Worm (Caenorhabditis elegans) whole organism, young adult: ENCODE measurements around the gene F54F7.6.

Source experiments
- F22D6.2 ChIP-seq: sonication (generic microtip); optimal IDR thresholded peaks from 2 replicates; lab custom pipeline; 2016; ENCODE audit warnings: mild to moderate bottlenecking, missing genetic modification characterization, missing compliant biosample characterization
- F33H1.4 ChIP-seq: fragments of 200-800 bp; sonication (Bioruptor generic); IDR thresholded peaks from 2 replicates; pipeline ENCODE4 v1.3.6; 2022; ENCODE audit warnings: missing genetic modification reagents, missing genetic modification characterization, missing compliant biosample characterization
- Y67H2A.10 ChIP-seq: fragments of 200-800 bp; sonication (Bioruptor generic); conservative IDR thresholded peaks from 2 replicates; pipeline ENCODE4 v1.3.6; 2022; ENCODE audit warnings: missing genetic modification reagents, missing genetic modification characterization, missing compliant biosample characterization
- chd-7 ChIP-seq: sonication (generic microtip); optimal IDR thresholded peaks from 2 replicates; lab custom pipeline; 2016; ENCODE audit warnings: mild to moderate bottlenecking, missing genetic modification characterization, moderate library complexity, missing compliant biosample characterization
- egl-44 ChIP-seq: fragments of 200-800 bp; sonication (Bioruptor generic); IDR thresholded peaks from 2 replicates; pipeline ENCODE4 v1.3.6; 2022; ENCODE audit warnings: missing genetic modification reagents, missing genetic modification characterization, missing compliant biosample characterization
- nfyb-1 ChIP-seq: fragments of 200-800 bp; sonication (Bioruptor generic); IDR thresholded peaks from 2 replicates; pipeline ENCODE4 v1.3.6; 2022; ENCODE audit warnings: missing genetic modification reagents, missing genetic modification characterization, missing compliant biosample characterization
- pha-4 ChIP-seq: fragments of 150-350 bp; sonication (generic microtip); optimal IDR thresholded peaks from 2 replicates; lab custom pipeline; 2014; ENCODE audit warnings: missing biosample characterization, missing genetic modification reagents, missing genetic modification characterization

DNA sequence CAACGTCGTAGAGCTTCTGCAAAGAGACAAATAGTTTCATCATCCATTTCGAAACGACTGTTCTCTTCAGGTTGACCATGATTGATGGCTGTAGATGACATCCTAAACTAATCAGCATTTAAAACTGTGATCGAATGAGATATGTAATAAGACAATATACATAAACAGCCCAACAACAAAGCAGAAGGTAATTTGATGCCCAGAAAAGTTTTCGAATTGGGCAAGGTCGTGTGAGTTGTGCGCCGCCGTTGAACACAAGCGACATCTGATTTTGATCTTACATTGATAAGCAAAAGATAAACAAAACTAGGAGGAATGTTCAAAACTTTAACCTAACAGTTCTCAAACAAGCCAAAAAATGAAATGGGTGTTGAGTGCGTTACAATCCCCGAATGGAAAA, 20.4 kb downstream of the F54F7.6 start, which contains the start of gene Y62H9A.7:
- TF ChIP-seq Y67H2A.10 (no peak), F33H1.4 (GFP tag; lab: Robert Waterston, UW) (no peak), pha-4 (no peak), egl-44 (GFP tag; lab: Robert Waterston, UW) (no peak), nfyb-1 (GFP tag; lab: Robert Waterston, UW) (no peak), chd-7 (no peak), F22D6.2 (tag; lab: Kevin White, UChicago) (no peak)
